Worm (Caenorhabditis elegans) whole organism, L1 larva: ENCODE data around the gene W09H1.4.
A peak's percentile ranks its signal among the peaks of the same experiment; 100 is the strongest.

ENCODE experiments used
- C04F5.9 ChIP-seq: sonication (generic microtip); optimal IDR thresholded peaks from 2 replicates; lab custom pipeline; 2016; ENCODE audit warnings: missing genetic modification characterization, missing compliant biosample characterization
- C16A3.4 ChIP-seq: fragments of 150-350 bp; optimal IDR thresholded peaks from 2 replicates; lab custom pipeline; 2014; ENCODE audit warnings: missing biosample characterization, missing genetic modification characterization
- C34B4.2 ChIP-seq: sonication (generic microtip); optimal IDR thresholded peaks from 2 replicates; lab custom pipeline; 2017; ENCODE audit warnings: mild to moderate bottlenecking, missing genetic modification characterization, missing compliant biosample characterization
- aha-1 ChIP-seq: fragments of 150-350 bp; optimal IDR thresholded peaks from 2 replicates; lab custom pipeline; 2014; ENCODE audit warnings: missing biosample characterization, missing genetic modification characterization
- aly-2 ChIP-seq: fragments of 150-350 bp; optimal IDR thresholded peaks from 2 replicates; lab custom pipeline; 2014; ENCODE audit warnings: missing biosample characterization, missing genetic modification characterization
- ama-1 ChIP-seq: fragments of 150-350 bp; optimal IDR thresholded peaks from 2 replicates; lab custom pipeline; 2014
- blmp-1 ChIP-seq: fragments of 150-350 bp; optimal IDR thresholded peaks from 2 replicates; lab custom pipeline; 2014; ENCODE audit warnings: missing biosample characterization, missing genetic modification characterization
- ceh-82 ChIP-seq, 3 experiments: fragments of 150-350 bp in 1 of 3; sonication (generic microtip) in 2 of 3; optimal IDR thresholded peaks; 2 replicates each; lab custom pipeline; 2014 to 2017; ENCODE audit warnings: missing biosample characterization in 3 of 3, missing genetic modification characterization in 3 of 3
- ceh-88 ChIP-seq: fragments of 200-800 bp; sonication (Bioruptor generic); IDR thresholded peaks from 2 replicates; pipeline ENCODE4 v1.3.6; 2022; ENCODE audit warnings: missing genetic modification characterization, missing compliant biosample characterization
- ces-1 ChIP-seq: fragments of 150-350 bp; optimal IDR thresholded peaks from 2 replicates; lab custom pipeline; 2014; ENCODE audit warnings: missing biosample characterization, missing genetic modification reagents, missing genetic modification characterization
- dpl-1 ChIP-seq, 3 experiments: fragments of 150-350 bp in 2 of 3; sonication (generic microtip) in 1 of 3; optimal IDR thresholded peaks; 2 replicates each; lab custom pipeline; 2014 to 2017; ENCODE audit warnings: missing biosample characterization in 3 of 3, missing genetic modification characterization in 3 of 3, missing genetic modification reagents in 3 of 3
- efl-1 ChIP-seq, 4 experiments: fragments of 150-350 bp; optimal IDR thresholded peaks in 3 of 4; peaks in 1 of 4; 1 replicate in 1 of 4; 2 replicates in 3 of 4; lab custom pipeline; 2014; ENCODE audit warnings: missing biosample characterization in 2 of 4, missing genetic modification characterization in 2 of 4, missing genetic modification reagents in 2 of 4
- egl-13 ChIP-seq: sonication (generic microtip); optimal IDR thresholded peaks from 2 replicates; lab custom pipeline; 2016; ENCODE audit warnings: missing genotype, missing genetic modification reagents, missing genetic modification characterization, missing compliant biosample characterization
- elt-2 ChIP-seq: sonication (generic microtip); optimal IDR thresholded peaks from 2 replicates; lab custom pipeline; 2016; ENCODE audit warnings: missing genetic modification characterization, mild to moderate bottlenecking, inconsistent platforms, missing compliant biosample characterization, missing genetic modification reagents
- ets-5 ChIP-seq: fragments of 200-800 bp; sonication (Bioruptor generic); IDR thresholded peaks from 2 replicates; pipeline ENCODE4 v1.3.6; 2022; ENCODE audit warnings: missing genetic modification characterization, missing compliant biosample characterization
- fkh-10 ChIP-seq: sonication (generic microtip); optimal IDR thresholded peaks from 2 replicates; lab custom pipeline; 2017; ENCODE audit warnings: missing biosample characterization, missing genetic modification reagents, missing genetic modification characterization
- fos-1 ChIP-seq: fragments of 150-350 bp; optimal IDR thresholded peaks from 2 replicates; lab custom pipeline; 2014; ENCODE audit warnings: missing biosample characterization, missing genetic modification characterization
- grh-1 ChIP-seq: fragments of 200-800 bp; sonication (Bioruptor generic); IDR thresholded peaks from 2 replicates; pipeline ENCODE4 v1.3.6; 2022; ENCODE audit warnings: missing genetic modification reagents, missing genetic modification characterization, missing compliant biosample characterization
- hlh-17 ChIP-seq: fragments of 200-800 bp; sonication (Bioruptor generic); optimal IDR thresholded peaks from 2 replicates; lab custom pipeline; 2018; ENCODE audit warnings: missing genetic modification characterization, mild to moderate bottlenecking, missing compliant biosample characterization, moderate library complexity, borderline replicate concordance
- hpl-2 ChIP-seq: fragments of 150-350 bp; optimal IDR thresholded peaks from 2 replicates; lab custom pipeline; 2014; ENCODE audit warnings: missing biosample characterization, missing genetic modification reagents, missing genetic modification characterization
- isw-1 ChIP-seq: fragments of 200-800 bp; sonication (Bioruptor generic); IDR thresholded peaks from 2 replicates; pipeline ENCODE4 v1.3.6; 2022; ENCODE audit warnings: missing genetic modification characterization, missing compliant biosample characterization
- jun-1 ChIP-seq: fragments of 150-350 bp; optimal IDR thresholded peaks from 2 replicates; lab custom pipeline; 2014; ENCODE audit warnings: missing biosample characterization, missing genetic modification reagents, missing genetic modification characterization
- lin-13 ChIP-seq: fragments of 150-350 bp; optimal IDR thresholded peaks from 2 replicates; lab custom pipeline; 2014; ENCODE audit warnings: missing biosample characterization, missing genetic modification reagents, missing genetic modification characterization
- lin-14 ChIP-seq: fragments of 200-800 bp; sonication (Bioruptor generic); optimal IDR thresholded peaks from 2 replicates; lab custom pipeline; 2018; ENCODE audit warnings: mild to moderate bottlenecking, missing genetic modification characterization, moderate library complexity, missing compliant biosample characterization
- lin-15B ChIP-seq: fragments of 150-350 bp; sonication (generic microtip); optimal IDR thresholded peaks from 3 replicates; lab custom pipeline; 2014; ENCODE audit warnings: missing biosample characterization, missing genetic modification characterization
- lin-35 ChIP-seq, 2 experiments: fragments of 150-350 bp; optimal IDR thresholded peaks; 2 replicates each; lab custom pipeline; 2014; ENCODE audit warnings: missing biosample characterization in 2 of 2, missing genetic modification characterization in 2 of 2, missing genetic modification reagents in 2 of 2
- lir-3 ChIP-seq: sonication (generic microtip); optimal IDR thresholded peaks from 2 replicates; lab custom pipeline; 2016; ENCODE audit warnings: mild to moderate bottlenecking, missing genetic modification characterization, moderate library complexity, missing compliant biosample characterization; ENCODE audit not compliant: poor library complexity
- lsy-2 ChIP-seq, 2 experiments: fragments of 150-350 bp; optimal IDR thresholded peaks; 2 replicates each; lab custom pipeline; 2014; ENCODE audit warnings: missing biosample characterization in 2 of 2, missing genetic modification characterization in 2 of 2
- mab-9 ChIP-seq: fragments of 200-800 bp; sonication (Bioruptor generic); IDR thresholded peaks from 2 replicates; pipeline ENCODE4 v1.3.6; 2022; ENCODE audit warnings: missing genetic modification reagents, missing genetic modification characterization, missing compliant biosample characterization
- mdl-1 ChIP-seq, 2 experiments: fragments of 150-350 bp; optimal IDR thresholded peaks; 2 replicates each; lab custom pipeline; 2014 to 2017; ENCODE audit warnings: missing biosample characterization in 2 of 2, missing genetic modification characterization in 2 of 2, inconsistent platforms in 1 of 2
- nhr-11 ChIP-seq: fragments of 150-350 bp; optimal IDR thresholded peaks from 2 replicates; lab custom pipeline; 2014; ENCODE audit warnings: missing biosample characterization, missing genetic modification characterization
- nhr-12 ChIP-seq: sonication (generic microtip); optimal IDR thresholded peaks from 2 replicates; lab custom pipeline; 2017; ENCODE audit warnings: missing biosample characterization, missing genetic modification characterization
- nhr-237 ChIP-seq: fragments of 150-350 bp; optimal IDR thresholded peaks from 2 replicates; lab custom pipeline; 2014; ENCODE audit warnings: missing biosample characterization, missing genetic modification characterization
- nhr-71 ChIP-seq: sonication (generic microtip); optimal IDR thresholded peaks from 2 replicates; lab custom pipeline; 2016; ENCODE audit warnings: mild to moderate bottlenecking, missing genetic modification characterization, moderate library complexity, missing compliant biosample characterization
- nhr-76 ChIP-seq: sonication (generic microtip); optimal IDR thresholded peaks from 2 replicates; lab custom pipeline; 2017; ENCODE audit warnings: missing biosample characterization, missing genetic modification characterization
- nhr-84 ChIP-seq: sonication (generic microtip); optimal IDR thresholded peaks from 2 replicates; lab custom pipeline; 2017; ENCODE audit warnings: missing biosample characterization, missing genetic modification characterization
- nhr-90 ChIP-seq: sonication (generic microtip); optimal IDR thresholded peaks from 2 replicates; lab custom pipeline; 2016; ENCODE audit warnings: mild to moderate bottlenecking, missing genetic modification characterization, missing compliant biosample characterization; ENCODE audit not compliant: poor library complexity
- skn-1 ChIP-seq: fragments of 150-350 bp; optimal IDR thresholded peaks from 2 replicates; lab custom pipeline; 2014; ENCODE audit warnings: missing biosample characterization, missing genetic modification characterization
- snu-23 ChIP-seq: sonication (generic microtip); optimal IDR thresholded peaks from 2 replicates; lab custom pipeline; 2016; ENCODE audit warnings: missing genetic modification characterization, missing compliant biosample characterization
- sptf-1 ChIP-seq: fragments of 150-350 bp; optimal IDR thresholded peaks from 2 replicates; lab custom pipeline; 2014; ENCODE audit warnings: missing biosample characterization, missing genetic modification characterization
- swsn-7 ChIP-seq: sonication (generic microtip); optimal IDR thresholded peaks from 2 replicates; lab custom pipeline; 2016; ENCODE audit warnings: missing genetic modification characterization, missing compliant biosample characterization
- unc-130 ChIP-seq: fragments of 150-350 bp; optimal IDR thresholded peaks from 2 replicates; lab custom pipeline; 2017; ENCODE audit warnings: missing biosample characterization, missing genetic modification characterization, inconsistent platforms
- unc-30 ChIP-seq: sonication (generic microtip); optimal IDR thresholded peaks from 2 replicates; lab custom pipeline; 2017; ENCODE audit warnings: missing biosample characterization, missing genetic modification characterization
- unc-98 ChIP-seq: fragments of 200-800 bp; sonication (Bioruptor generic); IDR thresholded peaks from 2 replicates; pipeline ENCODE4 v1.3.6; 2022; ENCODE audit warnings: missing genetic modification characterization, missing compliant biosample characterization
- vab-15 ChIP-seq: sonication (generic microtip); optimal IDR thresholded peaks from 2 replicates; lab custom pipeline; 2017; ENCODE audit warnings: missing genotype, mild to moderate bottlenecking, missing genetic modification characterization, missing compliant biosample characterization
- zag-1 ChIP-seq: fragments of 150-350 bp; optimal IDR thresholded peaks from 2 replicates; lab custom pipeline; 2014; ENCODE audit warnings: missing biosample characterization, missing genetic modification characterization
- zip-4 ChIP-seq: fragments of 200-800 bp; sonication (Bioruptor generic); optimal IDR thresholded peaks from 2 replicates; lab custom pipeline; 2018; ENCODE audit warnings: mild to moderate bottlenecking, missing genetic modification characterization, moderate library complexity, missing compliant biosample characterization
- ztf-11 ChIP-seq, 2 experiments: sonication (generic microtip); optimal IDR thresholded peaks; 2 replicates each; lab custom pipeline; 2016 to 2017; ENCODE audit warnings: missing genetic modification characterization in 2 of 2, missing biosample characterization in 1 of 2, missing compliant biosample characterization in 1 of 2
- ztf-4 ChIP-seq: fragments of 150-350 bp; optimal IDR thresholded peaks from 2 replicates; lab custom pipeline; 2014; ENCODE audit warnings: missing biosample characterization, missing genetic modification characterization

Gene W09H1.4

ce11 chrII:13189363-13189762, 6.0 kb downstream of the W09H1.4 start (continued):
- TF ChIP-seq hpl-2 (GFP tag; lab: Kevin White, UChicago) (no peak), aha-1 (tag; lab: Kevin White, UChicago) (no peak), sptf-1 (tag; lab: Kevin White, UChicago) (no peak), lin-15B (tag; lab: Kevin White, UChicago) (no peak), dpl-1 (GFP tag; optimal IDR thresholded peaks at IDR 0.05; lab: Kevin White, UChicago) (peak in 2 of 3 experiments; percentile 22 to 32), fos-1 (no peak), mab-9 (GFP tag; lab: Robert Waterston, UW) (no peak), isw-1 (GFP tag; lab: Robert Waterston, UW) (no peak), C04F5.9 (tag; lab: Kevin White, UChicago) (no peak), nhr-84 (tag; lab: Kevin White, UChicago) (no peak), ceh-82 (tag; optimal IDR thresholded peaks at IDR 0.05; lab: Kevin White, UChicago) (peak in 1 of 3 experiments; percentile 1), C34B4.2 (no peak), unc-130 (tag; lab: Kevin White, UChicago) (peak; percentile 18), nhr-11 (tag; lab: Kevin White, UChicago) (no peak), mdl-1 (tag; optimal IDR thresholded peaks at IDR 0.05; lab: Kevin White, UChicago) (peak in 1 of 2 experiments; percentile 64), egl-13 (tag; lab: Kevin White, UChicago) (no peak), blmp-1 (tag; lab: Kevin White, UChicago) (peak; percentile 63), zip-4 (no peak), nhr-12 (tag; lab: Kevin White, UChicago) (no peak), vab-15 (tag; lab: Kevin White, UChicago) (no peak), snu-23 (GFP tag; lab: Kevin White, UChicago) (peak; percentile 61), fkh-10 (GFP tag; lab: Kevin White, UChicago) (no peak), unc-30 (tag; lab: Kevin White, UChicago) (no peak), lin-13 (no peak)

DNA sequence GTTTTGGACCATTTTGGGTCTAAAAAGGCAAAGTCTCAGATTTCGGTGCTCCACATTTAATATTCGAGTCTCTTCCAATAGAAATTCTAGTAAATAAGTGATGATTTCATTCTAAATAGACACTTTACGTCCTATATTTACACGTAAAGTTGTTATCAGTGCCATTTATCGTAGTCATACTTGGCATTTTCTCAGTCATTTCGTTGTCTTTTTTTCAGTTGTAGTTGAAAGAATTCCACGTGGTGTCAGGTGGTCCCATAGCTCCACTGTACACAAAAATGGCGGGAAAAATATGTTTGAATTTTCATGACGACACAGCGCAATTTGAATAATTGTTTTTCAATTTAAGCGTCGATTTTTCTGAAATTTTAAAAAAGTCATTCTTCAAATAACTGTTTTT, 7.1 kb downstream of the W09H1.4 start:
- TF ChIP-seq swsn-7 (tag; lab: Kevin White, UChicago) (no peak), ces-1 (GFP tag; lab: Kevin White, UChicago) (no peak), C34B4.2 (no peak), C16A3.4 (no peak), lir-3 (tag; lab: Kevin White, UChicago) (no peak), unc-98 (GFP tag; lab: Robert Waterston, UW) (no peak), mdl-1 (tag; optimal IDR thresholded peaks at IDR 0.05; lab: Kevin White, UChicago) (no peak), lin-14 (GFP tag; lab: Kevin White, UChicago) (no peak), nhr-71 (tag; lab: Kevin White, UChicago) (peak; percentile 6), elt-2 (tag; lab: Kevin White, UChicago) (peak; percentile 50), nhr-76 (tag; lab: Kevin White, UChicago) (no peak), nhr-90 (tag; lab: Kevin White, UChicago) (no peak), aly-2 (tag; lab: Kevin White, UChicago) (no peak), ztf-4 (tag; lab: Kevin White, UChicago) (no peak), zip-4 (no peak), ceh-88 (GFP tag; lab: Robert Waterston, UW) (no peak), skn-1 (tag; lab: Kevin White, UChicago) (no peak), isw-1 (GFP tag; lab: Robert Waterston, UW) (no peak), lin-35 (GFP tag; optimal IDR thresholded peaks at IDR 0.05; lab: Kevin White, UChicago) (peak in 1 of 2 experiments; percentile 59)

- no peak for TF ChIP-seq nhr-237 (tag; lab: Kevin White, UChicago)
- no peak for TF ChIP-seq fos-1
- TF ChIP-seq zag-1, result no peak
- TF ChIP-seq skn-1 (tag; lab: Kevin White, UChicago), result no peak
- TF ChIP-seq lin-15B (tag; lab: Kevin White, UChicago), result no peak
- TF ChIP-seq lir-3 (tag; lab: Kevin White, UChicago), result no peak
- no peak for TF ChIP-seq grh-1 (GFP tag; lab: Robert Waterston, UW)
- no peak for TF ChIP-seq ama-1 (lab: Kevin White, UChicago)
- no peak for TF ChIP-seq efl-1 (optimal IDR thresholded peaks at IDR 0.05; lab: Kevin White, UChicago)
- peak; percentile 3 to 91 for TF ChIP-seq efl-1 (GFP tag; optimal IDR thresholded peaks at IDR 0.05 in 1 of 2; lab: Kevin White, UChicago)
- no peak for TF ChIP-seq lsy-2 (tag; optimal IDR thresholded peaks at IDR 0.05; lab: Kevin White, UChicago)
- no peak for TF ChIP-seq ztf-11 (tag; optimal IDR thresholded peaks at IDR 0.05; lab: Kevin White, UChicago)
- no peak for TF ChIP-seq ets-5
- TF ChIP-seq jun-1, result no peak
- TF ChIP-seq hlh-17, result no peak
- no peak for TF ChIP-seq fkh-10 (GFP tag; lab: Kevin White, UChicago)
- no peak for TF ChIP-seq unc-130 (tag; lab: Kevin White, UChicago)
- no peak for TF ChIP-seq ceh-82 (tag; optimal IDR thresholded peaks at IDR 0.05; lab: Kevin White, UChicago)
- TF ChIP-seq mab-9 (GFP tag; lab: Robert Waterston, UW), result no peak
Observed at ce11 chrII:13193563-13194103, 10.3 kb downstream of the W09H1.4 start.
